Fruit fly (Drosophila melanogaster): Measurements from ENCODE around the gene parvin.

DNA sequence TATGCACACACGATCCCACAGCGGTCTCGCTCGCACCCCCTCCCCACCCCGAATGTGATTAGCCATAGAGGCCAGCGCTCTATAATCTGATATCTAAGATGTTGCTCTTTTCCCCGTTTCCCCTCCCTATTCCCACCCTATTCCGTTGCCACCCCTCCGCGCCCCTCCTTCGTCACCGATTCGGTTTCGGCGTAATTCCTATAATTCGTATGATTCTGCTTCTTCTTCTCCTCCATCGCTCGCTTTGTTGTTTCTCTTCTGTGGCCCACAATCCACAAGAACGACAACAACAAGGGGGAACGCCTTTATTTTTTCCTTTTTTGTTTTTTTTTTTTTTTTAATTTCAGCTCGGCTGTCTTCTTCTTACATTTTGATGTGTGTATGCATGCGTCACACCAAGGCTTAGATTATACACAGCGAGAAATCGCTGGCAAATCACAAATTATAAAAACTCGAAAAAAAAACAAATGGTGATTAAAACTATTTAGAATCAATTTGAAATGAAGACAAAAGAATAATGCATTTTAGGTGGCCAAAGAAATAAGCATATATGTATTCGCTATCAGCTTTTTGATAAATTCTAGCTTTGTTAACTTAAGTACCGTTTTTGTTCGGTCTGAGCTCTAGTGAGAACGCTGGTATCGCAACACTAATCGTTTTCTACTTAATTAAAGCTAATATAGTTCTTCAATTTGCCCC, 24.1 kb downstream of the parvin start:
- TF ChIP-seq fd59A (GFP tag; optimal IDR thresholded peaks at IDR 0.05) (peak; percentile 28), CG3032 (tag; optimal IDR thresholded peaks at IDR 0.05) (peak; percentile 45), eg (GFP tag; IDR thresholded peaks at IDR 0.05) (peak; percentile 38; the same call in 1 of the 3 replicates), CG10631 (GFP tag; optimal IDR thresholded peaks at IDR 0.05) (peak; percentile 51), Sox102F (GFP tag; optimal IDR thresholded peaks at IDR 0.05) (peak; percentile 50), CG16779 (tag; optimal IDR thresholded peaks at IDR 0.05) (no peak), Hr39 (GFP tag; optimal IDR thresholded peaks at IDR 0.05) (peak; percentile 68)

Measured in whole organism, prepupa.